Worm (Caenorhabditis elegans): ENCODE data around the gene pmp-2.

The pmp-2 gene

DNA sequence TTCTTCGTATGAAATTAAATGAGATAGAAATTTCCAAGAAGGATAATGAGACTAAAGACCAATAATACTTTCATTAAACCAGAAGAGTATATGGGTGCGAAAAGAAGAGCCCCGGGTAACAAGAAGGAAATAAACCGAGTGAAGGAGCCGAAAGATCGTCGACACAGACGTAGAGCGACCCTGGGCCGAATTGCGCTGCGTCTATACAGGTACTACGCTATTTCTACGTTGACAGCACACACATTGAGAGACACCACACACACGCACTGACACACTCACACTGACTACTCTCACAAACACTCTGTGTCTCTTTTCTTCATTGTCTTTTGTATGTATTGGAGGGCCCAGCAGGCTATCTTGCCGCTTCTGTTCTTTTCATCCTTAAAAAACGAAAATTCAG is 28.8 kb downstream of the pmp-2 start:
- no peak for TF ChIP-seq php-3 (GFP tag; IDR thresholded peaks at IDR 0.05)
- TF ChIP-seq fos-1 (tag; optimal IDR thresholded peaks at IDR 0.05) = no peak
- TF ChIP-seq hmg-1.1 (GFP tag; IDR thresholded peaks at IDR 0.05) = peak; percentile 71
- TF ChIP-seq nhr-25 (tag; optimal IDR thresholded peaks at IDR 0.05; ENCODE audit: borderline replicate concordance, insufficient read depth) = peak; percentile 35
- no peak for TF ChIP-seq F37D6.2 (tag; optimal IDR thresholded peaks at IDR 0.05)
- no peak for TF ChIP-seq spr-3 (GFP tag; optimal IDR thresholded peaks at IDR 0.05)
- TF ChIP-seq lin-13 (GFP tag; optimal IDR thresholded peaks at IDR 0.05) = no peak
- TF ChIP-seq mep-1 (tag; optimal IDR thresholded peaks at IDR 0.05) = peak; percentile 53
- peak; percentile 35 for TF ChIP-seq dpl-1 (GFP tag; optimal IDR thresholded peaks at IDR 0.05)
- peak; percentile 74 for TF ChIP-seq mes-2 (tag; optimal IDR thresholded peaks at IDR 0.05; ENCODE audit: poor library complexity, severe bottlenecking)
- 0 out of 2 replicates have a peak, but pooled peaks have one; percentile 16 for TF ChIP-seq nhr-41 (GFP tag; IDR thresholded peaks at IDR 0.05)
- no peak for TF ChIP-seq sdz-12 (GFP tag; optimal IDR thresholded peaks at IDR 0.05)
- TF ChIP-seq unc-62 (GFP tag; optimal IDR thresholded peaks at IDR 0.05 in 1 of 2) = peak in 1 of 2 experiments; percentile 97
- TF ChIP-seq unc-62 (tag; optimal IDR thresholded peaks at IDR 0.05) = no peak
- no peak for TF ChIP-seq lin-15B (tag; optimal IDR thresholded peaks at IDR 0.05)
- TF ChIP-seq nhr-6 (tag; optimal IDR thresholded peaks at IDR 0.05) = peak; percentile 2
- TF ChIP-seq jun-1 (tag; optimal IDR thresholded peaks at IDR 0.05) = no peak
- TF ChIP-seq duxl-1 (tag; optimal IDR thresholded peaks at IDR 0.05; ENCODE audit: poor library complexity) = no peak
- TF ChIP-seq lsy-2 (tag; optimal IDR thresholded peaks at IDR 0.05) = peak in 1 of 2 experiments; percentile 32
- 0 out of 2 replicates have a peak, but pooled peaks have one; percentile 13 for TF ChIP-seq pha-4 (GFP tag; IDR thresholded peaks at IDR 0.05)
- no peak for TF ChIP-seq pha-4 (tag; optimal IDR thresholded peaks at IDR 0.05)
- TF ChIP-seq hif-1 (tag; optimal IDR thresholded peaks at IDR 0.05) = peak in 1 of 2 experiments; percentile 2
- no peak for TF ChIP-seq arid-1 (GFP tag; conservative IDR thresholded peaks at IDR 0.05)
- no peak for TF ChIP-seq madf-9 (GFP tag; conservative IDR thresholded peaks at IDR 0.05)
- TF ChIP-seq rbr-2 (tag; optimal IDR thresholded peaks at IDR 0.05) = peak; percentile 17
- no peak for TF ChIP-seq lim-7 (GFP tag; IDR thresholded peaks at IDR 0.05)
- TF ChIP-seq pqm-1 (tag; optimal IDR thresholded peaks at IDR 0.05) = peak; percentile 34
- no peak for TF ChIP-seq T20F7.1 (GFP tag; optimal IDR thresholded peaks at IDR 0.05)
- TF ChIP-seq daf-16 (GFP tag; optimal IDR thresholded peaks at IDR 0.05) = no peak
- TF ChIP-seq daf-16 (tag; optimal IDR thresholded peaks at IDR 0.05) = peak; percentile 40
- no peak for TF ChIP-seq F26F4.8 (GFP tag; conservative IDR thresholded peaks at IDR 0.05)
- no peak for TF ChIP-seq gei-8 (GFP tag; optimal IDR thresholded peaks at IDR 0.05)
- TF ChIP-seq mxl-3 (GFP tag; optimal IDR thresholded peaks at IDR 0.05) = peak; percentile 53
- TF ChIP-seq nhr-48 (tag; optimal IDR thresholded peaks at IDR 0.05) = no peak
- peak; percentile 84 for TF ChIP-seq nhr-28 (tag; optimal IDR thresholded peaks at IDR 0.05)
- TF ChIP-seq hlh-30 (tag; optimal IDR thresholded peaks at IDR 0.05; ENCODE audit: insufficient read depth) = peak; percentile 4
- TF ChIP-seq skn-1 (tag; optimal IDR thresholded peaks at IDR 0.05) = no peak
- no peak for TF ChIP-seq madf-5 (GFP tag; IDR thresholded peaks at IDR 0.05)
- no peak for TF ChIP-seq ZK337.2 (GFP tag; IDR thresholded peaks at IDR 0.05)
- TF ChIP-seq ztf-7 (tag; optimal IDR thresholded peaks at IDR 0.05) = peak; percentile 10
- TF ChIP-seq nhr-77 (tag; optimal IDR thresholded peaks at IDR 0.05) = no peak
- no peak for TF ChIP-seq daf-12 (tag; optimal IDR thresholded peaks at IDR 0.05)
- TF ChIP-seq fkh-10 (GFP tag; optimal IDR thresholded peaks at IDR 0.05) = no peak
- TF ChIP-seq F44E2.7 (GFP tag; IDR thresholded peaks at IDR 0.05) = 0 out of 2 replicates have a peak, but pooled peaks have one; percentile 16
- peak; percentile 46; the same call in 1 of the 2 replicates for TF ChIP-seq dmd-6 (GFP tag; IDR thresholded peaks at IDR 0.05)
- no peak for TF ChIP-seq zag-1 (tag; optimal IDR thresholded peaks at IDR 0.05)
- TF ChIP-seq mxl-2 (GFP tag; conservative IDR thresholded peaks at IDR 0.05) = no peak
- TF ChIP-seq ctbp-1 (GFP tag; IDR thresholded peaks at IDR 0.05) = no peak
- TF ChIP-seq dve-1 (tag; optimal IDR thresholded peaks at IDR 0.05; ENCODE audit: insufficient read depth) = peak; percentile 24
- no peak for TF ChIP-seq tra-1 (GFP tag; IDR thresholded peaks at IDR 0.05)
- peak; percentile 60 for TF ChIP-seq hlh-11 (tag; optimal IDR thresholded peaks at IDR 0.05)

All from whole organism, L4 larva.